Fruit fly (Drosophila melanogaster) whole organism, pupa: Measurements from ENCODE around the gene CG42587.
"Not testable (repeated sequence)": the region's sequence is repeated elsewhere in the genome, so short reads cannot be mapped to it uniquely, and the experiment has no call there.

Source experiments
- CG12605 ChIP-seq: fragments of 200-800 bp; sonication (Bioruptor generic); IDR thresholded peaks from 2 replicates; pipeline ENCODE4 v1.3.6; 2022; ENCODE audit warnings: missing biosample characterization, missing genetic modification characterization
- CG13204 ChIP-seq: fragments of 200-800 bp; sonication (Bioruptor generic); optimal IDR thresholded peaks from 2 replicates; lab custom pipeline; 2018; ENCODE audit warnings: missing biosample characterization, mild to moderate bottlenecking, missing genetic modification characterization, moderate library complexity
- CG34367 ChIP-seq: fragments of 200-800 bp; sonication (Bioruptor generic); optimal IDR thresholded peaks from 2 replicates; lab custom pipeline; 2018; ENCODE audit warnings: missing biosample characterization, mild to moderate bottlenecking, missing genetic modification characterization
- CG8159 ChIP-seq: fragments of 200-800 bp; sonication (Bioruptor generic); optimal IDR thresholded peaks from 3 replicates; lab custom pipeline; 2018; ENCODE audit warnings: missing biosample characterization, mild to moderate bottlenecking, missing genetic modification characterization, moderate library complexity
- CG8301 ChIP-seq: fragments of 200-800 bp; sonication (Bioruptor generic); optimal IDR thresholded peaks from 2 replicates; lab custom pipeline; 2018; ENCODE audit warnings: missing biosample characterization, mild to moderate bottlenecking, missing genetic modification characterization
- D1 ChIP-seq: fragments of 200-800 bp; sonication (Bioruptor generic); optimal IDR thresholded peaks from 2 replicates; lab custom pipeline; 2018; ENCODE audit warnings: missing biosample characterization, mild to moderate bottlenecking, missing genetic modification characterization, moderate library complexity
- Ets98B ChIP-seq: fragments of 200-800 bp; sonication (Bioruptor generic); IDR thresholded peaks from 2 replicates; pipeline ENCODE4 v1.3.6; 2022; ENCODE audit warnings: missing biosample characterization, missing genetic modification characterization
- Pif1A ChIP-seq: fragments of 200-800 bp; sonication (Bioruptor generic); optimal IDR thresholded peaks from 3 replicates; lab custom pipeline; 2016; ENCODE audit warnings: missing biosample characterization, missing genetic modification characterization
- Pif1B ChIP-seq: fragments of 200-800 bp; sonication (Bioruptor generic); optimal IDR thresholded peaks from 3 replicates; lab custom pipeline; 2016; ENCODE audit warnings: missing biosample characterization, missing genetic modification characterization
- gl ChIP-seq: fragments of 200-800 bp; sonication (Bioruptor generic); optimal IDR thresholded peaks from 2 replicates; lab custom pipeline; 2018; ENCODE audit warnings: missing biosample characterization, mild to moderate bottlenecking, missing genetic modification characterization

- not testable (repeated sequence) for TF ChIP-seq CG12605 (GFP tag; lab: Robert Waterston, UW); Pif1A (GFP tag; lab: Kevin White, UChicago); CG8159; Ets98B (GFP tag; lab: Robert Waterston, UW); CG34367 (tag; lab: Kevin White, UChicago); Pif1B (GFP tag; lab: Kevin White, UChicago); CG8301 (tag; lab: Kevin White, UChicago); gl; CG13204 (GFP tag; lab: Kevin White, UChicago); D1 (tag; lab: Kevin White, UChicago)
Measured at dm6 chr2L:14737669-14738068, 7.3 kb downstream of the CG42587 start, which contains the start of gene CG31775.
